Fruit fly (Drosophila melanogaster) whole organism, wandering third instar larva: ENCODE results near the gene mal.

Experiments used
- Abd-B ChIP-seq: fragments of >200 bp; optimal IDR thresholded peaks from 2 replicates; lab custom pipeline; 2017; ENCODE audit warnings: missing biosample characterization, missing genetic modification characterization
- CG32264 ChIP-seq: fragments of 200-800 bp; sonication (Bioruptor generic); optimal IDR thresholded peaks from 2 replicates; lab custom pipeline; 2016; ENCODE audit warnings: missing biosample characterization, missing genetic modification characterization
- CG9705 ChIP-seq: fragments of 200-800 bp; sonication (Bioruptor generic); optimal IDR thresholded peaks from 2 replicates; lab custom pipeline; 2018; ENCODE audit warnings: missing biosample characterization, mild to moderate bottlenecking, missing genetic modification characterization
- CrebA ChIP-seq: fragments of 200-800 bp; sonication (Bioruptor generic); optimal IDR thresholded peaks from 2 replicates; lab custom pipeline; 2016; ENCODE audit warnings: missing biosample characterization, mild to moderate bottlenecking, missing genetic modification characterization, borderline replicate concordance
- Dif ChIP-seq: fragments of 200-275, 200-300 bp; sonication (Bioruptor generic); optimal IDR thresholded peaks from 2 replicates; lab custom pipeline; 2018; ENCODE audit warnings: missing biosample characterization, missing genetic modification characterization; ENCODE audit not compliant: partially characterized antibody
- HLH106 ChIP-seq: fragments of 200-800 bp; optimal IDR thresholded peaks from 3 replicates; lab custom pipeline; 2019; ENCODE audit warnings: missing biosample characterization, mild to moderate bottlenecking, missing genetic modification characterization, moderate library complexity
- Hnf4 ChIP-seq: fragments of 200-800 bp; sonication (Bioruptor generic); optimal IDR thresholded peaks from 2 replicates; lab custom pipeline; 2016; ENCODE audit warnings: missing biosample characterization, mild to moderate bottlenecking, missing genetic modification characterization
- Hr78 ChIP-seq: fragments of >200 bp; optimal IDR thresholded peaks from 2 replicates; lab custom pipeline; 2017; ENCODE audit warnings: missing biosample characterization, missing genetic modification characterization
- Mio ChIP-seq: sonication (Bioruptor generic); optimal IDR thresholded peaks from 2 replicates; lab custom pipeline; 2016; ENCODE audit warnings: missing biosample characterization, missing genetic modification characterization
- Myc ChIP-seq: fragments of >200 bp; optimal IDR thresholded peaks from 2 replicates; lab custom pipeline; 2017
- N ChIP-seq: fragments of >200 bp; optimal IDR thresholded peaks from 2 replicates; lab custom pipeline; 2018; ENCODE audit warnings: missing biosample characterization, missing external identifiers, missing genetic modification characterization
- Rel ChIP-seq, 2 experiments: fragments of 200-800 bp; sonication (Bioruptor generic) in 1 of 2; optimal IDR thresholded peaks; 2 replicates in 1 of 2; 3 replicates in 1 of 2; lab custom pipeline; 2016 to 2019; ENCODE audit warnings: mild to moderate bottlenecking in 2 of 2, missing biosample characterization in 2 of 2, missing genetic modification characterization in 2 of 2, moderate library complexity in 1 of 2
- Sp1 ChIP-seq: fragments of 200-800 bp; sonication (Bioruptor generic); optimal IDR thresholded peaks from 3 replicates; lab custom pipeline; 2019; ENCODE audit warnings: missing biosample characterization, mild to moderate bottlenecking, missing genetic modification characterization, moderate library complexity
- Vsx2 ChIP-seq: fragments of 200-300, 225-300 bp; sonication (Bioruptor generic); optimal IDR thresholded peaks from 2 replicates; lab custom pipeline; 2018; ENCODE audit warnings: missing biosample characterization, missing genetic modification characterization; ENCODE audit not compliant: partially characterized antibody
- br ChIP-seq: fragments of 200-800 bp; sonication (Bioruptor generic); optimal IDR thresholded peaks from 2 replicates; lab custom pipeline; 2016; ENCODE audit warnings: missing biosample characterization, missing genetic modification characterization
- dl ChIP-seq, 2 experiments: fragments of 175-275, 200-275 bp in 1 of 2; fragments of 200-275 bp in 1 of 2; sonication (Bioruptor generic); optimal IDR thresholded peaks; lab custom pipeline; 2018; ENCODE audit warnings: mild to moderate bottlenecking in 2 of 2, missing biosample characterization in 2 of 2, missing genetic modification characterization in 2 of 2, moderate library complexity in 2 of 2; ENCODE audit not compliant: partially characterized antibody in 2 of 2, insufficient read depth in 1 of 2
- dmrt93B ChIP-seq: fragments of 200-800 bp; sonication (Bioruptor generic); optimal IDR thresholded peaks from 2 replicates; lab custom pipeline; 2018; ENCODE audit warnings: missing biosample characterization, mild to moderate bottlenecking, missing genetic modification characterization
- ey ChIP-seq: fragments of 200-800 bp; sonication (Bioruptor generic); optimal IDR thresholded peaks from 2 replicates; lab custom pipeline; 2016; ENCODE audit warnings: missing biosample characterization, missing genetic modification characterization
- foxo ChIP-seq, 2 experiments: fragments of 200-800 bp; sonication (Bioruptor generic); optimal IDR thresholded peaks; 2 replicates in 1 of 2; 3 replicates in 1 of 2; lab custom pipeline; 2016 to 2017; ENCODE audit warnings: missing biosample characterization in 2 of 2, missing genetic modification characterization in 2 of 2
- fru ChIP-seq: fragments of 200-800 bp; sonication (Bioruptor generic); optimal IDR thresholded peaks from 3 replicates; lab custom pipeline; 2016; ENCODE audit warnings: missing biosample characterization, mild to moderate bottlenecking, missing genetic modification characterization
- jim ChIP-seq: fragments of 175-275, 200-325 bp; sonication (Bioruptor generic); optimal IDR thresholded peaks from 2 replicates; lab custom pipeline; 2016; ENCODE audit warnings: missing biosample characterization, mild to moderate bottlenecking, missing genetic modification characterization
- lola ChIP-seq: fragments of >200 bp; optimal IDR thresholded peaks from 2 replicates; lab custom pipeline; 2017; ENCODE audit warnings: missing biosample characterization, missing genetic modification characterization
- pan ChIP-seq: fragments of >200 bp; optimal IDR thresholded peaks from 2 replicates; lab custom pipeline; 2017
- psq ChIP-seq: fragments of 200-800 bp; sonication (Bioruptor generic); optimal IDR thresholded peaks from 3 replicates; lab custom pipeline; 2017; ENCODE audit warnings: missing biosample characterization, mild to moderate bottlenecking, missing genetic modification characterization, moderate library complexity
- rgr ChIP-seq: fragments of 200-800 bp; sonication (Bioruptor generic); optimal IDR thresholded peaks from 3 replicates; lab custom pipeline; 2016; ENCODE audit warnings: missing biosample characterization, mild to moderate bottlenecking, missing genetic modification characterization
- sage ChIP-seq: fragments of 200-800 bp; sonication (Bioruptor generic); optimal IDR thresholded peaks from 2 replicates; lab custom pipeline; 2016; ENCODE audit warnings: missing biosample characterization, mild to moderate bottlenecking, missing genetic modification characterization
- tai ChIP-seq: sonication (Bioruptor generic); optimal IDR thresholded peaks from 2 replicates; lab custom pipeline; 2016; ENCODE audit warnings: missing biosample characterization, missing genetic modification characterization
- usp ChIP-seq: fragments of >200 bp; optimal IDR thresholded peaks from 2 replicates; lab custom pipeline; 2017; ENCODE audit warnings: missing biosample characterization, missing genetic modification characterization
- woc ChIP-seq: sonication (Bioruptor generic); optimal IDR thresholded peaks from 2 replicates; lab custom pipeline; 2016; ENCODE audit warnings: missing biosample characterization, mild to moderate bottlenecking, missing genetic modification characterization

The mal gene

dm6 chrX:20413481-20413880 lies 16.0 kb upstream of the mal start, which contains the start of gene CG15459:
Gene CG15459 (minus strand): TSS chrX:20413581.
- TF ChIP-seq sage (no peak), lola (no peak), Sp1 (GFP tag; lab: Kevin White, UChicago) (no peak), Vsx2 (GFP tag; lab: Kevin White, UChicago) (no peak), Mio (GFP tag; lab: Kevin White, UChicago) (no peak), psq (GFP tag; lab: Kevin White, UChicago) (no peak), CG32264 (GFP tag; lab: Kevin White, UChicago) (no peak)

- TF ChIP-seq Sp1 (GFP tag; lab: Kevin White, UChicago) = no peak
- TF ChIP-seq Rel (GFP tag; optimal IDR thresholded peaks at IDR 0.05; lab: Kevin White, UChicago) = no peak
- TF ChIP-seq Rel (tag; optimal IDR thresholded peaks at IDR 0.05; lab: Kevin White, UChicago) = no peak
- TF ChIP-seq lola = no peak
- no peak for TF ChIP-seq rgr
- TF ChIP-seq fru (GFP tag; lab: Kevin White, UChicago) = no peak
- no peak for TF ChIP-seq psq (GFP tag; lab: Kevin White, UChicago)
- no peak for TF ChIP-seq Abd-B (GFP tag; lab: Kevin White, UChicago)
- no peak for TF ChIP-seq Myc
- no peak for TF ChIP-seq Hr78
Measured at dm6 chrX:20414099-20414498, 15.4 kb upstream of the mal start, which contains the start of gene CG15458. Gene CG15458 (minus strand): TSS chrX:20414199.

DNA sequence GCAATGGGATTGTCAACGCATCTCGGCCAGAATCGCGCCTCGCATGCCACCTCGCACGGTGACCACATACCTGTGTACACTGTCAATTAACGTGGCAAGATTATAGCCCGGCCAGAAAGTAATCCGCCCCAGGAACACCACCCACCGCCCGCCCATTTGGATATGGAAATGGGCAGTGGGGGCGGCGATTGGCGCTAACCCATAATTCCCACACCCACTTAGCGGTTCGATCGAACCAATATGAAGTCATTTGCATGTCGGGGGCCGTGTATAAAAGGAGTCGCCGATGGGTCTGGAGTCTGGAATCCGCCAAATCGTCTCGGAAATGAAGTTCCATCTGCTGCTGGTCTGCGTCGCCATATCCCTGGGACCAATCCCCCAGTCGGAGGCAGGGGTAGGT lies 14.0 kb upstream of the mal start, which contains the start of gene Obp19a:
Gene Obp19a (plus strand): TSS at position 301 of the 400 bp plus-strand sequence.
- TF ChIP-seq Hnf4 (no peak), CG32264 (GFP tag; lab: Kevin White, UChicago) (no peak), ey (no peak), Abd-B (GFP tag; lab: Kevin White, UChicago) (no peak), Dif (GFP tag; lab: Kevin White, UChicago) (no peak), usp (GFP tag; lab: Kevin White, UChicago) (no peak), foxo (GFP tag; optimal IDR thresholded peaks at IDR 0.05; lab: Kevin White, UChicago) (no peak)

dm6 chrX:20416433-20416832 lies 13.0 kb upstream of the mal start, which contains the start of gene Obp19b:
Gene Obp19b (plus strand): TSS chrX:20416733.
- TF ChIP-seq Dif (GFP tag; lab: Kevin White, UChicago) = no peak
- TF ChIP-seq CG9705 (GFP tag; lab: Kevin White, UChicago) = no peak
- TF ChIP-seq psq (GFP tag; lab: Kevin White, UChicago) = no peak
- no peak for TF ChIP-seq woc (GFP tag; lab: Kevin White, UChicago)
- no peak for TF ChIP-seq Mio (GFP tag; lab: Kevin White, UChicago)
- no peak for TF ChIP-seq CrebA (GFP tag; lab: Kevin White, UChicago)
- no peak for TF ChIP-seq jim (GFP tag; lab: Kevin White, UChicago)
- TF ChIP-seq rgr = no peak
- no peak for TF ChIP-seq tai (GFP tag; lab: Kevin White, UChicago)
- TF ChIP-seq dmrt93B (GFP tag; lab: Kevin White, UChicago) = no peak
- TF ChIP-seq br (GFP tag; lab: Kevin White, UChicago) = no peak
- no peak for TF ChIP-seq pan
- TF ChIP-seq HLH106 (tag; lab: Kevin White, UChicago) = no peak
- TF ChIP-seq Abd-B (GFP tag; lab: Kevin White, UChicago) = no peak
- no peak for TF ChIP-seq Vsx2 (GFP tag; lab: Kevin White, UChicago)
- no peak for TF ChIP-seq Hnf4
- no peak for TF ChIP-seq dl (GFP tag; optimal IDR thresholded peaks at IDR 0.05; lab: Kevin White, UChicago; ENCODE audit: insufficient read depth in 1 of 2, partially characterized antibody in 2 of 2)
- no peak for TF ChIP-seq lola
- no peak for TF ChIP-seq Rel (GFP tag; optimal IDR thresholded peaks at IDR 0.05; lab: Kevin White, UChicago)
- no peak for TF ChIP-seq Rel (tag; optimal IDR thresholded peaks at IDR 0.05; lab: Kevin White, UChicago)

- TF ChIP-seq N (GFP tag; lab: Kevin White, UChicago) (no peak), Vsx2 (GFP tag; lab: Kevin White, UChicago) (no peak)
Measured at dm6 chrX:20418864-20419263, 10.6 kb upstream of the mal start, which contains the start of gene Obp19c. Gene Obp19c (minus strand): TSS chrX:20418964.
